Worm (Caenorhabditis elegans): ENCODE measurements around the gene F59B1.10.
"Not testable (repeated sequence)": the region's sequence is repeated elsewhere in the genome, so short reads cannot be mapped to it uniquely, and the experiment has no call there.

Gene F59B1.10

DNA sequence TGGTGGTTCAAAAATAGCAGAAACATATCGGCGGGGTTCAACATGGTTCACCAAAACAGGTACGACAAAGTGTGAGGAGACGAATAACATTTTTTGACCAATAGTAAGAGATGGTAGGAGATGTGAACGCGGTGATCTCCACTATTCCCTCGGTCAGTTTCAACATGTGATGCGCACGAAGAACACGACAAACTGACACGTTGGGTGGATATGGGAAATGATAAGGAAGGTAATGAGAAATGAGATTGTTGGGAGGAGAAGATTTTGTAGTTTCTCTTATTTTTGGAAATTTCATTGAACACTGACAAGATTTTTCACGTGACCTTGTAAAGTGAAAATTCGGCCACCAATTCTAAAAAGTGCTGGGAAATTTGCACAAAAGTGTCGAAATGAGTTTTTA is 37.1 kb downstream of the F59B1.10 start:
- TF ChIP-seq ceh-13 (GFP tag; optimal IDR thresholded peaks at IDR 0.05) (no peak), ama-1 (optimal IDR thresholded peaks at IDR 0.05) (no peak), F13C5.2 (tag; optimal IDR thresholded peaks at IDR 0.05) (no peak), hmg-4 (GFP tag; optimal IDR thresholded peaks at IDR 0.05) (no peak), pes-1 (GFP tag; IDR thresholded peaks at IDR 0.05) (no peak)

DNA sequence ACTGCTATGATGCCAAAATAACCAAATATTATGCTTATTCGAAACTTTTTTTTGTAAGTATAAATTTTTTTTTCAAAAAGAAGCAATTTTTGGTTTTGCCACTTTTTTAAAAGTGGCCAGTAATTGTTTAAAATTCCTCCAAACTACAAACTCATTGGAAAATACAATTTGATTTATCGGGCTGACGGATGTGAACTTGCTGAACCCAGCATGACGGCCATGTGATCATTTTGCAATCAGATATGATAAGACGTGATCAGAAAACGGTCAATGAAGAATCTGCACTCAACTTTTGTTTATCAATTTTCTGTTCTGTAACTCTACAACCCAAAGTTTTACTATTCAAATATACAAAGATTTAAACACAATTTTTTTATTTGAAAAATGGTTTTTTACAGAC is 41.4 kb downstream of the F59B1.10 start:
- TF ChIP-seq ceh-36 (tag; optimal IDR thresholded peaks at IDR 0.05) (no peak), sea-1 (GFP tag; conservative IDR thresholded peaks at IDR 0.05) (no peak), hnd-1 (tag; optimal IDR thresholded peaks at IDR 0.05) (no peak), tbx-11 (GFP tag; IDR thresholded peaks at IDR 0.05) (no peak), aly-1 (tag; optimal IDR thresholded peaks at IDR 0.05) (no peak)

DNA sequence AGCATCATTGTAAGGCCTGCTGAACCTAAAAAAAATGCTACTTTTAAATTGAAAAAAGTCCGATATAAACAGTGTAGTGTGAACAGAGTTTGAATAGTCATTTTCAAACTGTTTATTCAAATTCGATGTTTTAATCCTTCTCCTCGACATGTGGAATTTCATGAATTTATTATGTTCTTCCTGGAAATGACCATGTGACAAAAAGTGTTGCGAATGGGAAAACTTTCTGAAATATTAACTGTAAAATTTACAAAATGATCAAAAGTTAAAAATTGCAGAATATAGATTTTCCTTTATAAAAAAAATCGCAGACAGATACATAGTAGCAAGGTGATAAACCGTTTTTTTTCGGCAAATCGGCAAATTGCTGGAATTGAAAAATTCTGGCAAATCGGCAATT is 42.4 kb downstream of the F59B1.10 start, which contains the start of gene T22F3.8:
Gene T22F3.8, minus strand, starts transcription at position 101 of the 400 bp plus-strand sequence.
- TF ChIP-seq pes-1 (GFP tag; IDR thresholded peaks at IDR 0.05): no peak
- TF ChIP-seq hmbx-1 (tag; optimal IDR thresholded peaks at IDR 0.05): no peak

DNA sequence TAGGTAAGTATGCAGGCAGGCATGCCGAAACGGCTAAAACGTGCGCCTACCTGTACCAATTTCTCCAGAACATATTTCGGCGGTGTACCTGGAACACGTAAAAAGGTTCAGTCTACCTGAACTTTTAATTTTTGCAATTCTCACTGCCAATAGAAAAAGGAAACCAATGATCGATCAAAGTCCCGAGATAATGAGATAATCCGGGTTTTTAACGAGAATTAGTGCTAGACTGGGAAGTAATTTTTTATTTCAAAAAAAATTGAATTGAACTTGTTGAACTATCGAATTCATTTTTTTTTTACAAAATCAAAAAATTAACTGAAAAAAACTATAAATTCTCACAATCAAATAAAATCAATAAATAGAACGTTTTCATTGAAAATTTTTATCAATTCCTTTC is 47.2 kb downstream of the F59B1.10 start, which contains the start of gene T22F3.7:
Gene T22F3.7, minus strand, starts transcription at position 101 of the 400 bp plus-strand sequence.
- TF ChIP-seq pes-1 (GFP tag; IDR thresholded peaks at IDR 0.05) (no peak), flt-1 (GFP tag; IDR thresholded peaks at IDR 0.05) (no peak), tra-4 (tag; optimal IDR thresholded peaks at IDR 0.05) (no peak), ama-1 (optimal IDR thresholded peaks at IDR 0.05) (no peak), hmbx-1 (tag; optimal IDR thresholded peaks at IDR 0.05) (no peak), aly-1 (tag; optimal IDR thresholded peaks at IDR 0.05) (no peak), hmg-4 (GFP tag; optimal IDR thresholded peaks at IDR 0.05) (no peak), F13C5.2 (tag; optimal IDR thresholded peaks at IDR 0.05) (no peak), ceh-13 (GFP tag; optimal IDR thresholded peaks at IDR 0.05) (no peak)

DNA sequence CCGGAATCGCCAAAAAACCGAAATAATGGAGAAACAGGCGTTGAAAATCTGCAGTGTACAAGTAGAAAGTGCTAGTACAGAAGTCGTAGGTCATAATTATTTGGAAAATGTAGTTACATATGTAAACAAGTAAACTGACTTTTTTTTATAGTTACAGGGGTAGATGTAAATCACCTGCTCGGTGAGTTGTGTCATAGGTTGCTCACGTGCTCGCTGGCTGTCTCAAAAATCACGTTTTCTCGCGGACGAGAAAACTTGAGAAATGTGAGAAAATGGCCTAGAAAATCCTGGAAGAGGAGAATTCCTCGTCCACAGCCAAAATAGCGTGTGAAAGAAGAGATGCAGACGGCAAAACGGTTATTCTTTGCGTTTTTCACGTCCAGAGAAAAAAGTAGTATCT is 50.7 kb downstream of the F59B1.10 start, which contains the start of gene srh-212:
Gene srh-212, minus strand, starts transcription at position 101 of the 400 bp plus-strand sequence.
- TF ChIP-seq sea-1 (GFP tag; conservative IDR thresholded peaks at IDR 0.05); hnd-1 (tag; optimal IDR thresholded peaks at IDR 0.05); tra-4 (tag; optimal IDR thresholded peaks at IDR 0.05): not testable (repeated sequence)

DNA sequence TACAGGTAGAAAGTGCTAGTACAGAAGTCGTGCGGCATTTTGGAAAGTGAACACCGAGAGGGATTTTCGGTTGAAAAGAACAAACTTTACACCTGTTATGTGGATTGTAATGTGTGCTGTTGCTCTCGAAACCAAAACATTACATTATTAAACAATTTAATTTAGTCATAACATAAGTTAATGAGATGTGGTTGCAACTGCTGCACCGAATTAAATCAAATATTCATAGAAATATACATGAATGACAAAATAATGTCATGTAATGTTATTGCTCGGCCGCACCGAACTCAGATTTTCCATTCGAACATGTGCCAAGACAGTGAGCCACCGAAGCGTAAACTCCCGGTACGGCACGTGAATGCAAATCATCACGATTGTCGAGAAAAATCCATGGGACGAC is 52.8 kb downstream of the F59B1.10 start, which contains the start of gene srh-213:
Gene srh-213, minus strand, starts transcription at position 101 of the 400 bp plus-strand sequence.
- no peak for TF ChIP-seq scrt-1 (GFP tag; IDR thresholded peaks at IDR 0.05)
- TF ChIP-seq ets-7 (tag; optimal IDR thresholded peaks at IDR 0.05): no peak
- TF ChIP-seq ama-1 (optimal IDR thresholded peaks at IDR 0.05): no peak
- TF ChIP-seq pes-1 (GFP tag; IDR thresholded peaks at IDR 0.05): no peak
- TF ChIP-seq hmg-4 (GFP tag; optimal IDR thresholded peaks at IDR 0.05): no peak
- TF ChIP-seq tbx-37 (GFP tag; conservative IDR thresholded peaks at IDR 0.05): no peak
- no peak for TF ChIP-seq aly-1 (tag; optimal IDR thresholded peaks at IDR 0.05)
- TF ChIP-seq B0310.2 (tag; optimal IDR thresholded peaks at IDR 0.05): no peak
- TF ChIP-seq ceh-13 (GFP tag; optimal IDR thresholded peaks at IDR 0.05): no peak
- TF ChIP-seq tbx-11 (GFP tag; IDR thresholded peaks at IDR 0.05): no peak
- no peak for TF ChIP-seq tra-4 (tag; optimal IDR thresholded peaks at IDR 0.05)
- TF ChIP-seq ceh-36 (tag; optimal IDR thresholded peaks at IDR 0.05): no peak
- no peak for TF ChIP-seq flt-1 (GFP tag; IDR thresholded peaks at IDR 0.05)
- TF ChIP-seq F13C5.2 (tag; optimal IDR thresholded peaks at IDR 0.05): no peak
